Worm (Caenorhabditis elegans) whole organism, mixed stage, embryonic: ENCODE results near the gene F08F1.3.
A peak's percentile ranks its signal among the peaks of the same experiment; 100 is the strongest.

Experiments used
- bed-3 ChIP-seq: fragments of 200-800 bp; sonication (Bioruptor generic); optimal IDR thresholded peaks from 3 replicates; lab custom pipeline; 2018; ENCODE audit warnings: mild to moderate bottlenecking, missing genetic modification characterization, moderate library complexity, missing compliant biosample characterization
- blmp-1 ChIP-seq: fragments of 150-350 bp; optimal IDR thresholded peaks from 2 replicates; lab custom pipeline; 2014; ENCODE audit warnings: missing biosample characterization, missing genetic modification characterization
- elt-3 ChIP-seq: fragments of 150-350 bp; optimal IDR thresholded peaks from 2 replicates; lab custom pipeline; 2014; ENCODE audit warnings: missing biosample characterization, missing genetic modification characterization
- ham-2 ChIP-seq: fragments of 200-800 bp; sonication (Bioruptor generic); optimal IDR thresholded peaks from 2 replicates; lab custom pipeline; 2018; ENCODE audit warnings: mild to moderate bottlenecking, missing genetic modification characterization, missing compliant biosample characterization
- lin-32 ChIP-seq: fragments of 200-800 bp; sonication (Bioruptor generic); optimal IDR thresholded peaks from 2 replicates; lab custom pipeline; 2018; ENCODE audit warnings: mild to moderate bottlenecking, missing genetic modification characterization, missing compliant biosample characterization
- lsy-2 ChIP-seq: fragments of 150-350 bp; optimal IDR thresholded peaks from 2 replicates; lab custom pipeline; 2014; ENCODE audit warnings: missing biosample characterization, missing genetic modification characterization
- mls-2 ChIP-seq: sonication (generic microtip); optimal IDR thresholded peaks from 2 replicates; lab custom pipeline; 2016; ENCODE audit warnings: mild to moderate bottlenecking, missing genetic modification characterization, moderate library complexity, missing compliant biosample characterization
- nhr-12 ChIP-seq: fragments of 150-350 bp; optimal IDR thresholded peaks from 2 replicates; lab custom pipeline; 2014; ENCODE audit warnings: missing biosample characterization, missing genetic modification characterization
- nhr-237 ChIP-seq: fragments of 150-350 bp; optimal IDR thresholded peaks from 2 replicates; lab custom pipeline; 2014; ENCODE audit warnings: missing biosample characterization, missing genetic modification characterization
- nhr-76 ChIP-seq: sonication (generic microtip); optimal IDR thresholded peaks from 2 replicates; lab custom pipeline; 2017; ENCODE audit warnings: missing biosample characterization, missing genetic modification characterization
- sem-2 ChIP-seq: fragments of 200-800 bp; sonication (Bioruptor generic); optimal IDR thresholded peaks from 2 replicates; lab custom pipeline; 2018; ENCODE audit warnings: mild to moderate bottlenecking, missing genetic modification characterization, missing compliant biosample characterization
- unc-62 ChIP-seq: fragments of 150-350 bp; optimal IDR thresholded peaks from 2 replicates; lab custom pipeline; 2014; ENCODE audit warnings: missing biosample characterization, missing genetic modification reagents, missing genetic modification characterization

F08F1.3 gene

ce11 chrX:8477048-8477806 lies 48.6 kb downstream of the F08F1.3 start:
- TF ChIP-seq lin-32: no peak
- TF ChIP-seq blmp-1 (tag; lab: Kevin White, UChicago): peak; percentile 70
- peak; percentile 22 for TF ChIP-seq lsy-2 (tag; lab: Kevin White, UChicago)
- TF ChIP-seq unc-62 (GFP tag; lab: Kevin White, UChicago): peak; percentile 16
- peak; percentile 58 for TF ChIP-seq ham-2 (GFP tag; lab: Kevin White, UChicago)
- TF ChIP-seq elt-3 (tag; lab: Kevin White, UChicago): peak; percentile 77
- TF ChIP-seq mls-2 (tag; lab: Kevin White, UChicago): no peak
- no peak for TF ChIP-seq sem-2 (GFP tag; lab: Kevin White, UChicago)
- peak; percentile 74 for TF ChIP-seq nhr-237 (tag; lab: Kevin White, UChicago)
- TF ChIP-seq nhr-76 (tag; lab: Kevin White, UChicago): no peak

- TF ChIP-seq nhr-12 (no peak), lin-32 (no peak), bed-3 (GFP tag; lab: Kevin White, UChicago) (no peak)
- TF ChIP-seq, all 35 proteins: peak for 0
Measured at ce11 chrX:8479050-8479449, 50.4 kb downstream of the F08F1.3 start.
